Worm (Caenorhabditis elegans) whole organism, young adult: ENCODE data around the gene npr-35.

ENCODE experiments used
- B0019.2 ChIP-seq: fragments of 200-800 bp; sonication (Bioruptor generic); conservative IDR thresholded peaks from 2 replicates; pipeline ENCODE4 v1.3.6; 2022; ENCODE audit warnings: missing genetic modification reagents, missing genetic modification characterization, missing compliant biosample characterization
- B0035.1 ChIP-seq: sonication (generic microtip); optimal IDR thresholded peaks from 2 replicates; lab custom pipeline; 2016; ENCODE audit warnings: missing genetic modification characterization, mild to moderate bottlenecking, missing compliant biosample characterization, missing genotype, missing genetic modification reagents
- B0261.1 ChIP-seq: sonication (generic microtip); optimal IDR thresholded peaks from 2 replicates; lab custom pipeline; 2016; ENCODE audit warnings: mild to moderate bottlenecking, missing genetic modification characterization, moderate library complexity, missing compliant biosample characterization
- C06A6.2 ChIP-seq: fragments of 200-800 bp; sonication (Bioruptor generic); conservative IDR thresholded peaks from 2 replicates; pipeline ENCODE4 v1.3.6; 2022; ENCODE audit warnings: missing genetic modification characterization, missing compliant biosample characterization
- F10E7.11 ChIP-seq: sonication (generic microtip); optimal IDR thresholded peaks from 2 replicates; lab custom pipeline; 2017; ENCODE audit warnings: mild to moderate bottlenecking, missing genetic modification characterization, moderate library complexity, missing compliant biosample characterization
- F23B12.7 ChIP-seq: sonication (generic microtip); optimal IDR thresholded peaks from 2 replicates; lab custom pipeline; 2017; ENCODE audit warnings: missing genetic modification characterization, mild to moderate bottlenecking, missing compliant biosample characterization, antibody characterized with exemption, moderate library complexity; ENCODE audit not compliant: insufficient read depth
- F33H1.4 ChIP-seq: fragments of 200-800 bp; sonication (Bioruptor generic); IDR thresholded peaks from 2 replicates; pipeline ENCODE4 v1.3.6; 2022; ENCODE audit warnings: missing genetic modification reagents, missing genetic modification characterization, missing compliant biosample characterization
- F37B4.10 ChIP-seq: fragments of 200-800 bp; sonication (Bioruptor generic); IDR thresholded peaks from 2 replicates; pipeline ENCODE4 v1.3.6; 2022; ENCODE audit warnings: missing genetic modification characterization, missing compliant biosample characterization
- F52B5.7 ChIP-seq: sonication (generic microtip); optimal IDR thresholded peaks from 2 replicates; lab custom pipeline; 2016; ENCODE audit warnings: mild to moderate bottlenecking, missing genetic modification characterization, missing compliant biosample characterization
- T07F8.4 ChIP-seq: sonication (generic microtip); optimal IDR thresholded peaks from 2 replicates; lab custom pipeline; 2016; ENCODE audit warnings: mild to moderate bottlenecking, missing genetic modification characterization, moderate library complexity, missing compliant biosample characterization
- T26A5.8 ChIP-seq: sonication (generic microtip); optimal IDR thresholded peaks from 2 replicates; lab custom pipeline; 2016; ENCODE audit warnings: missing genetic modification characterization, missing compliant biosample characterization
- Y53F4B.3 ChIP-seq: fragments of 200-800 bp; sonication (Bioruptor generic); IDR thresholded peaks from 2 replicates; pipeline ENCODE4 v1.3.6; 2022; ENCODE audit warnings: missing genetic modification reagents, missing genetic modification characterization, missing compliant biosample characterization
- Y56A3A.18 ChIP-seq: fragments of 200-800 bp; sonication (Bioruptor generic); IDR thresholded peaks from 2 replicates; pipeline ENCODE4 v1.3.6; 2022; ENCODE audit warnings: missing genetic modification reagents, missing genetic modification characterization, missing compliant biosample characterization
- Y67H2A.10 ChIP-seq: fragments of 200-800 bp; sonication (Bioruptor generic); conservative IDR thresholded peaks from 2 replicates; pipeline ENCODE4 v1.3.6; 2022; ENCODE audit warnings: missing genetic modification reagents, missing genetic modification characterization, missing compliant biosample characterization
- ZK185.1 ChIP-seq: sonication (generic microtip); optimal IDR thresholded peaks from 2 replicates; lab custom pipeline; 2016; ENCODE audit warnings: mild to moderate bottlenecking, missing genetic modification characterization, missing compliant biosample characterization; ENCODE audit not compliant: poor library complexity, severe bottlenecking
- akir-1 ChIP-seq: fragments of 200-800 bp; sonication (Bioruptor generic); optimal IDR thresholded peaks from 2 replicates; lab custom pipeline; 2018; ENCODE audit warnings: mild to moderate bottlenecking, missing genetic modification characterization, moderate library complexity, missing compliant biosample characterization
- aptf-2 ChIP-seq: fragments of 200-800 bp; sonication (Bioruptor generic); conservative IDR thresholded peaks from 2 replicates; pipeline ENCODE4 v1.3.6; 2022; ENCODE audit warnings: missing genetic modification reagents, missing genetic modification characterization, missing compliant biosample characterization
- athp-1 ChIP-seq: sonication (generic microtip); optimal IDR thresholded peaks from 2 replicates; lab custom pipeline; 2017; ENCODE audit warnings: mild to moderate bottlenecking, missing genetic modification characterization, missing compliant biosample characterization
- bed-2 ChIP-seq: fragments of 200-800 bp; sonication (Bioruptor generic); IDR thresholded peaks from 2 replicates; pipeline ENCODE4 v1.3.6; 2022; ENCODE audit warnings: missing genetic modification reagents, missing genetic modification characterization, missing compliant biosample characterization
- ceh-40 ChIP-seq: fragments of 200-800 bp; sonication (Bioruptor generic); IDR thresholded peaks from 2 replicates; pipeline ENCODE4 v1.3.6; 2022; ENCODE audit warnings: missing genetic modification characterization, missing compliant biosample characterization
- ceh-58 ChIP-seq: fragments of 200-800 bp; sonication (Bioruptor generic); IDR thresholded peaks from 2 replicates; pipeline ENCODE4 v1.3.6; 2022; ENCODE audit warnings: missing genetic modification characterization, missing compliant biosample characterization
- ceh-91 ChIP-seq: fragments of 200-800 bp; sonication (Bioruptor generic); IDR thresholded peaks from 2 replicates; pipeline ENCODE4 v1.3.6; 2022; ENCODE audit warnings: missing genetic modification reagents, missing genetic modification characterization, missing compliant biosample characterization
- chd-7 ChIP-seq: sonication (generic microtip); optimal IDR thresholded peaks from 2 replicates; lab custom pipeline; 2016; ENCODE audit warnings: mild to moderate bottlenecking, missing genetic modification characterization, moderate library complexity, missing compliant biosample characterization
- die-1 ChIP-seq: sonication (generic microtip); optimal IDR thresholded peaks from 2 replicates; lab custom pipeline; 2016; ENCODE audit warnings: missing genotype, mild to moderate bottlenecking, missing genetic modification characterization, missing compliant biosample characterization
- efl-1 ChIP-seq: fragments of 150-350 bp; optimal IDR thresholded peaks from 2 replicates; lab custom pipeline; 2014; ENCODE audit warnings: missing biosample characterization, missing genetic modification reagents, missing genetic modification characterization
- egl-18 ChIP-seq: fragments of 200-800 bp; sonication (Bioruptor generic); IDR thresholded peaks from 2 replicates; pipeline ENCODE4 v1.3.6; 2022; ENCODE audit warnings: missing genetic modification reagents, missing genetic modification characterization, missing compliant biosample characterization
- fkh-3 ChIP-seq: sonication (generic microtip); optimal IDR thresholded peaks from 2 replicates; lab custom pipeline; 2016; ENCODE audit warnings: mild to moderate bottlenecking, missing genetic modification characterization, missing compliant biosample characterization
- gei-17 ChIP-seq: fragments of 200-800 bp; sonication (Bioruptor generic); optimal IDR thresholded peaks from 2 replicates; lab custom pipeline; 2018; ENCODE audit warnings: mild to moderate bottlenecking, missing genetic modification characterization, missing compliant biosample characterization
- hmg-1.2 ChIP-seq: fragments of 200-800 bp; sonication (Bioruptor generic); IDR thresholded peaks from 2 replicates; pipeline ENCODE4 v1.3.6; 2022; ENCODE audit warnings: missing genetic modification reagents, missing genetic modification characterization, missing compliant biosample characterization
- lag-1 ChIP-seq: fragments of 200-800 bp; sonication (Bioruptor generic); IDR thresholded peaks from 2 replicates; pipeline ENCODE4 v1.3.6; 2022; ENCODE audit warnings: missing genetic modification reagents, missing genetic modification characterization, missing compliant biosample characterization
- lin-26 ChIP-seq: fragments of 200-800 bp; sonication (Bioruptor generic); IDR thresholded peaks from 2 replicates; pipeline ENCODE4 v1.3.6; 2022; ENCODE audit warnings: missing genetic modification reagents, missing genetic modification characterization, missing compliant biosample characterization
- lsl-1 ChIP-seq: fragments of 200-800 bp; sonication (Bioruptor generic); optimal IDR thresholded peaks from 2 replicates; lab custom pipeline; 2018; ENCODE audit warnings: mild to moderate bottlenecking, missing genetic modification characterization, moderate library complexity, missing compliant biosample characterization
- lsy-27 ChIP-seq: sonication (generic microtip); optimal IDR thresholded peaks from 2 replicates; lab custom pipeline; 2017; ENCODE audit warnings: missing genetic modification characterization, mild to moderate bottlenecking, missing compliant biosample characterization, antibody characterized with exemption, missing genotype, borderline replicate concordance; ENCODE audit not compliant: insufficient read depth
- madf-8 ChIP-seq: fragments of 200-800 bp; sonication (Bioruptor generic); conservative IDR thresholded peaks from 2 replicates; pipeline ENCODE4 v1.3.6; 2022; ENCODE audit warnings: missing genetic modification reagents, missing genetic modification characterization, missing compliant biosample characterization
- mxl-1 ChIP-seq: sonication (generic microtip); optimal IDR thresholded peaks from 2 replicates; lab custom pipeline; 2016; ENCODE audit warnings: missing genetic modification characterization, missing compliant biosample characterization
- nfyb-1 ChIP-seq: fragments of 200-800 bp; sonication (Bioruptor generic); IDR thresholded peaks from 2 replicates; pipeline ENCODE4 v1.3.6; 2022; ENCODE audit warnings: missing genetic modification reagents, missing genetic modification characterization, missing compliant biosample characterization
- nhr-179 ChIP-seq: sonication (generic microtip); optimal IDR thresholded peaks from 2 replicates; lab custom pipeline; 2016; ENCODE audit warnings: mild to moderate bottlenecking, missing genetic modification characterization, missing compliant biosample characterization
- nhr-80 ChIP-seq: sonication (generic microtip); optimal IDR thresholded peaks from 2 replicates; lab custom pipeline; 2016; ENCODE audit warnings: missing genetic modification characterization, missing compliant biosample characterization
- nhr-90 ChIP-seq: sonication (generic microtip); optimal IDR thresholded peaks from 2 replicates; lab custom pipeline; 2016; ENCODE audit warnings: missing genotype, mild to moderate bottlenecking, missing genetic modification characterization, missing compliant biosample characterization
- rec-8 ChIP-seq, 2 experiments: sonication (generic microtip); optimal IDR thresholded peaks; 2 replicates each; lab custom pipeline; 2016; ENCODE audit warnings: mild to moderate bottlenecking in 2 of 2, missing genetic modification characterization in 2 of 2, missing genetic modification reagents in 2 of 2, missing genotype in 2 of 2, missing biosample characterization in 1 of 2, missing compliant biosample characterization in 1 of 2, moderate library complexity in 1 of 2
- repo-1 ChIP-seq: sonication (generic microtip); optimal IDR thresholded peaks from 2 replicates; lab custom pipeline; 2017; ENCODE audit warnings: mild to moderate bottlenecking, missing genetic modification characterization, missing compliant biosample characterization
- sea-2 ChIP-seq: fragments of 200-800 bp; sonication (Bioruptor generic); IDR thresholded peaks from 2 replicates; pipeline ENCODE4 v1.3.6; 2022; ENCODE audit warnings: missing genetic modification characterization, missing compliant biosample characterization
- snpc-4 ChIP-seq, 5 experiments: fragments of 150-350 bp in 1 of 5; sonication (generic microtip) in 4 of 5; optimal IDR thresholded peaks; 2 replicates each; lab custom pipeline; 2014 to 2018; ENCODE audit warnings: missing genetic modification characterization in 5 of 5, missing biosample characterization in 3 of 5, antibody characterized with exemption in 2 of 5, mild to moderate bottlenecking in 2 of 5, missing compliant biosample characterization in 2 of 5, missing genotype in 2 of 5, moderate library complexity in 2 of 5, missing genetic modification reagents in 1 of 5
- somi-1 ChIP-seq: fragments of 200-800 bp; sonication (Bioruptor generic); optimal IDR thresholded peaks from 2 replicates; lab custom pipeline; 2018; ENCODE audit warnings: mild to moderate bottlenecking, missing genetic modification characterization, missing compliant biosample characterization
- unc-130 ChIP-seq: sonication (generic microtip); optimal IDR thresholded peaks from 2 replicates; lab custom pipeline; 2016; ENCODE audit warnings: missing genetic modification reagents, missing genetic modification characterization, missing compliant biosample characterization
- zfh-2 ChIP-seq: fragments of 200-800 bp; sonication (Bioruptor generic); conservative IDR thresholded peaks from 2 replicates; pipeline ENCODE4 v1.3.6; 2022; ENCODE audit warnings: missing genetic modification reagents, missing genetic modification characterization, missing compliant biosample characterization
- ztf-25 ChIP-seq: fragments of 200-800 bp; sonication (Bioruptor generic); IDR thresholded peaks from 2 replicates; pipeline ENCODE4 v1.3.6; 2022; ENCODE audit warnings: missing genetic modification reagents, missing genetic modification characterization, missing compliant biosample characterization
- ztf-3 ChIP-seq: fragments of 200-800 bp; sonication (Bioruptor generic); optimal IDR thresholded peaks from 2 replicates; lab custom pipeline; 2018; ENCODE audit warnings: mild to moderate bottlenecking, missing genetic modification characterization, missing compliant biosample characterization

The npr-35 gene

DNA sequence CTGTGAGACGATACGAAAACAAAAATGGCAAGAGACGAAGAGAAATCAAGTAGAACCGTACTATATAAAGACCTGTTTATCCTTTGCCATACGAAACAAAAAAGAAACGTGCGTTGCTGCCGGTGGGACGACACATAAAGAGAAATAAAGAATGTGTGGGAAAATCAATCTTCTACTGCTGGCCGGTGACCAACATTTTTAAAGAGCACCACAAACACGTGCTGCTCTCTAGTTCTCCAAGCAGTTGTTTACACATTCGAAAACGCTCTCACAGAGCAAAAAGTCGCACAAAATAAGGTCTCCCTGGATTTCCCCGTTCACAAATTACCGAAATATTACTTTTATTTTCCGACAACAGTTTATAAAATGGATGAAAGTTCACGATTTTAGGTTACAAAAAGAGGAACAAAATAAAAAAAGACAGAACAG lies 45.9 kb downstream of the npr-35 start, which contains the start of gene imp-3 (continued):
- TF ChIP-seq lsy-27 (tag; lab: Kevin White, UChicago): no peak
- TF ChIP-seq Y56A3A.18 (GFP tag; lab: Robert Waterston, UW): peak; percentile 56; the same call in 1 of the 2 replicates
- no peak for TF ChIP-seq nhr-179 (tag; lab: Kevin White, UChicago)
- no peak for TF ChIP-seq fkh-3 (tag; lab: Kevin White, UChicago)
- TF ChIP-seq B0261.1 (tag; lab: Kevin White, UChicago): no peak
- TF ChIP-seq F37B4.10 (GFP tag; lab: Robert Waterston, UW): no peak
- TF ChIP-seq Y67H2A.10 (GFP tag; lab: Robert Waterston, UW): peak; percentile 33
- TF ChIP-seq nhr-90 (tag; lab: Kevin White, UChicago): no peak
- no peak for TF ChIP-seq sea-2 (GFP tag; lab: Robert Waterston, UW)
- no peak for TF ChIP-seq B0019.2 (GFP tag; lab: Robert Waterston, UW)
- peak; percentile 56 for TF ChIP-seq repo-1 (tag; lab: Kevin White, UChicago)
- TF ChIP-seq athp-1: peak; percentile 88
- TF ChIP-seq somi-1 (GFP tag; lab: Kevin White, UChicago): no peak
- peak; percentile 77 for TF ChIP-seq lin-26 (GFP tag; lab: Robert Waterston, UW)
- no peak for TF ChIP-seq akir-1
- TF ChIP-seq aptf-2 (GFP tag; lab: Robert Waterston, UW): no peak
- peak; percentile 76 for TF ChIP-seq ceh-40 (GFP tag; lab: Robert Waterston, UW)
- TF ChIP-seq zfh-2 (GFP tag; lab: Robert Waterston, UW): no peak
- peak; percentile 12 for TF ChIP-seq ZK185.1 (tag; lab: Kevin White, UChicago)
- peak; percentile 22 for TF ChIP-seq nhr-80 (tag; lab: Kevin White, UChicago)
- no peak for TF ChIP-seq T07F8.4 (tag; lab: Kevin White, UChicago)
- 0 out of 2 replicates have a peak, but pooled peaks have one; percentile 10 for TF ChIP-seq madf-8 (GFP tag; lab: Robert Waterston, UW)
- no peak for TF ChIP-seq C06A6.2 (GFP tag; lab: Robert Waterston, UW)
- no peak for TF ChIP-seq B0035.1 (tag; lab: Kevin White, UChicago)
- peak; percentile 75 for TF ChIP-seq chd-7 (tag; lab: Kevin White, UChicago)
- no peak for TF ChIP-seq Y53F4B.3
- peak; percentile 69 for TF ChIP-seq F10E7.11 (tag; lab: Kevin White, UChicago)
- 0 out of 2 replicates have a peak, but pooled peaks have one; percentile 10 for TF ChIP-seq ceh-58 (GFP tag; lab: Robert Waterston, UW)
- peak; percentile 69 for TF ChIP-seq nfyb-1
- peak; percentile 11 for TF ChIP-seq unc-130 (GFP tag; lab: Kevin White, UChicago)
- TF ChIP-seq lag-1 (GFP tag; lab: Robert Waterston, UW): no peak
- peak; percentile 1 for TF ChIP-seq gei-17 (GFP tag; lab: Kevin White, UChicago)
- peak; percentile 84 for TF ChIP-seq F52B5.7 (tag; lab: Kevin White, UChicago)
- no peak for TF ChIP-seq efl-1 (GFP tag; lab: Kevin White, UChicago)
- no peak for TF ChIP-seq mxl-1 (tag; lab: Kevin White, UChicago)
- TF ChIP-seq F23B12.7: no peak
- no peak for TF ChIP-seq rec-8 (tag; optimal IDR thresholded peaks at IDR 0.05; lab: Kevin White, UChicago)
- TF ChIP-seq bed-2: no peak
- TF ChIP-seq ceh-91 (GFP tag; lab: Robert Waterston, UW): peak; percentile 15; the same call in 1 of the 2 replicates
- no peak for TF ChIP-seq snpc-4 (GFP tag; optimal IDR thresholded peaks at IDR 0.05; lab: Kevin White, UChicago)
- TF ChIP-seq snpc-4 (tag; optimal IDR thresholded peaks at IDR 0.05; lab: Kevin White, UChicago): peak in 2 of 4 experiments; percentile 27 to 44
- peak; percentile 9 for TF ChIP-seq lsl-1 (GFP tag; lab: Kevin White, UChicago)
- TF ChIP-seq F33H1.4 (GFP tag; lab: Robert Waterston, UW): 0 out of 2 replicates have a peak, but pooled peaks have one; percentile 38
- 0 out of 2 replicates have a peak, but pooled peaks have one; percentile 66 for TF ChIP-seq ztf-25
- no peak for TF ChIP-seq egl-18
- no peak; the same call in 1 of the 2 replicates for TF ChIP-seq hmg-1.2 (GFP tag; lab: Robert Waterston, UW)
- no peak for TF ChIP-seq T26A5.8
- no peak for TF ChIP-seq die-1
- no peak for TF ChIP-seq ztf-3
